Fruit fly (Drosophila melanogaster) whole organism, embryonic: ENCODE measurements around the gene CG34163.
A peak's percentile ranks its signal among the peaks of the same experiment; 100 is the strongest.

Source experiments
- CG10654 ChIP-seq: fragments of 200-800 bp; sonication (Bioruptor generic); optimal IDR thresholded peaks from 2 replicates; lab custom pipeline; 2016; ENCODE audit warnings: missing biosample characterization, missing genetic modification characterization
- CG11247 ChIP-seq: fragments of 200-800 bp; sonication (Bioruptor generic); IDR thresholded peaks from 2 replicates; pipeline ENCODE4 v1.3.6; 2022; ENCODE audit warnings: missing biosample characterization, missing genetic modification characterization
- CG11398 ChIP-seq: fragments of 200-800 bp; sonication (Bioruptor generic); optimal IDR thresholded peaks from 2 replicates; lab custom pipeline; 2016; ENCODE audit warnings: missing biosample characterization, missing genetic modification characterization
- CG1233 ChIP-seq: fragments of 200-800 bp; sonication (Bioruptor generic); optimal IDR thresholded peaks from 4 replicates; lab custom pipeline; 2018; ENCODE audit warnings: missing biosample characterization, mild to moderate bottlenecking, missing genetic modification characterization
- CG12769 ChIP-seq: fragments of 200-800 bp; sonication (Bioruptor generic); optimal IDR thresholded peaks from 2 replicates; lab custom pipeline; 2019; ENCODE audit warnings: missing biosample characterization, mild to moderate bottlenecking, missing genetic modification characterization, moderate library complexity
- CG13123 ChIP-seq: fragments of 200-800 bp; sonication (Bioruptor generic); optimal IDR thresholded peaks from 2 replicates; lab custom pipeline; 2016; ENCODE audit warnings: missing biosample characterization, missing genetic modification characterization
- CG14965 ChIP-seq: fragments of 200-800 bp; sonication (Bioruptor generic); optimal IDR thresholded peaks from 2 replicates; lab custom pipeline; 2016; ENCODE audit warnings: missing biosample characterization, missing genetic modification characterization, borderline replicate concordance
- CG16813 ChIP-seq: fragments of 200-800 bp; sonication (Bioruptor generic); IDR thresholded peaks from 3 replicates; pipeline ENCODE4 v1.3.6; 2022; ENCODE audit warnings: missing biosample characterization, missing genetic modification characterization; ENCODE audit not compliant: partially characterized antibody
- CG17361 ChIP-seq: fragments of 200-800 bp; sonication (Bioruptor generic); IDR thresholded peaks from 3 replicates; pipeline ENCODE4 v1.3.6; 2022; ENCODE audit warnings: missing biosample characterization, missing genetic modification characterization
- CG17802 ChIP-seq: fragments of 200-800 bp; sonication (Bioruptor generic); optimal IDR thresholded peaks from 2 replicates; lab custom pipeline; 2018; ENCODE audit warnings: missing biosample characterization, mild to moderate bottlenecking, missing genetic modification characterization, moderate library complexity
- CG1832 ChIP-seq: fragments of 200-800 bp; sonication (Bioruptor generic); optimal IDR thresholded peaks from 2 replicates; lab custom pipeline; 2017; ENCODE audit warnings: missing biosample characterization, mild to moderate bottlenecking, missing genetic modification characterization, inconsistent platforms
- CG33213 ChIP-seq: fragments of 200-800 bp; sonication (Bioruptor generic); optimal IDR thresholded peaks from 3 replicates; lab custom pipeline; 2016; ENCODE audit warnings: missing biosample characterization, missing genetic modification characterization
- CG4424 ChIP-seq: fragments of 200-800 bp; sonication (Bioruptor generic); optimal IDR thresholded peaks from 3 replicates; lab custom pipeline; 2016; ENCODE audit warnings: missing biosample characterization, missing genetic modification characterization
- CG4617 ChIP-seq: fragments of 200-800 bp; sonication (Bioruptor generic); optimal IDR thresholded peaks from 3 replicates; lab custom pipeline; 2016; ENCODE audit warnings: missing biosample characterization, missing genetic modification characterization, borderline replicate concordance
- CG4730 ChIP-seq: fragments of 200-800 bp; sonication (Bioruptor generic); IDR thresholded peaks from 2 replicates; pipeline ENCODE4 v1.3.6; 2022; ENCODE audit warnings: missing biosample characterization, missing genetic modification characterization
- CG6175 ChIP-seq: fragments of 200-800 bp; sonication (Bioruptor generic); IDR thresholded peaks from 3 replicates; pipeline ENCODE4 v1.3.6; 2022; ENCODE audit warnings: missing biosample characterization, missing genetic modification characterization
- CG7745 ChIP-seq: fragments of 200-800 bp; sonication (Bioruptor generic); optimal IDR thresholded peaks from 2 replicates; lab custom pipeline; 2018; ENCODE audit warnings: missing biosample characterization, mild to moderate bottlenecking, missing genetic modification characterization, moderate library complexity
- CG7987 ChIP-seq: fragments of 200-800 bp; sonication (Bioruptor generic); optimal IDR thresholded peaks from 2 replicates; lab custom pipeline; 2018; ENCODE audit warnings: missing biosample characterization, mild to moderate bottlenecking, missing genetic modification characterization, moderate library complexity
- CTCF ChIP-seq: fragments of 200-800 bp; sonication (Bioruptor generic); optimal IDR thresholded peaks from 2 replicates; lab custom pipeline; 2017; ENCODE audit warnings: missing biosample characterization, mild to moderate bottlenecking, missing genetic modification characterization, moderate library complexity
- Doc2 ChIP-seq: fragments of 200-800 bp; sonication (Bioruptor generic); IDR thresholded peaks from 2 replicates; pipeline ENCODE4 v1.3.6; 2022; ENCODE audit warnings: missing biosample characterization, missing genetic modification characterization
- Dp ChIP-seq: fragments of 200-800 bp; sonication (Bioruptor generic); optimal IDR thresholded peaks from 2 replicates; lab custom pipeline; 2018; ENCODE audit warnings: missing biosample characterization, mild to moderate bottlenecking, missing genetic modification characterization, moderate library complexity
- Ets65A ChIP-seq: fragments of 200-800 bp; sonication (Bioruptor generic); peaks from one replicate; lab custom pipeline; 2016; ENCODE audit warnings: missing biosample characterization, missing genetic modification characterization
- Fer3 ChIP-seq: fragments of 200-800 bp; sonication (Bioruptor generic); optimal IDR thresholded peaks from 2 replicates; lab custom pipeline; 2018; ENCODE audit warnings: missing biosample characterization, mild to moderate bottlenecking, missing genetic modification characterization, moderate library complexity
- GATAe ChIP-seq: fragments of 200-800 bp; sonication (Bioruptor generic); conservative IDR thresholded peaks from 2 replicates; pipeline ENCODE4 v1.3.6; 2022; ENCODE audit warnings: missing biosample characterization, missing genetic modification characterization
- HmgZ ChIP-seq: fragments of 200-800 bp; sonication (Bioruptor generic); optimal IDR thresholded peaks from 2 replicates; lab custom pipeline; 2018; ENCODE audit warnings: missing biosample characterization, mild to moderate bottlenecking, missing genetic modification characterization
- Hsf ChIP-seq: fragments of 200-800 bp; sonication (Bioruptor generic); optimal IDR thresholded peaks from 3 replicates; lab custom pipeline; 2016; ENCODE audit warnings: missing biosample characterization, missing genetic modification characterization
- Nf-YA ChIP-seq: fragments of 200-800 bp; sonication (Bioruptor generic); IDR thresholded peaks from 2 replicates; pipeline ENCODE4 v1.3.6; 2022; ENCODE audit warnings: missing biosample characterization, missing genetic modification characterization
- Nf-YB ChIP-seq: fragments of 200-800 bp; sonication (Bioruptor generic); optimal IDR thresholded peaks from 3 replicates; lab custom pipeline; 2019; ENCODE audit warnings: missing biosample characterization, mild to moderate bottlenecking, missing genetic modification characterization, moderate library complexity
- Oli ChIP-seq: fragments of 200-800 bp; sonication (Bioruptor generic); optimal IDR thresholded peaks from 2 replicates; lab custom pipeline; 2018; ENCODE audit warnings: missing biosample characterization, mild to moderate bottlenecking, missing genetic modification characterization, moderate library complexity
- Rx ChIP-seq: fragments of 200-800 bp; sonication (Bioruptor generic); IDR thresholded peaks from 2 replicates; pipeline ENCODE4 v1.3.6; 2022; ENCODE audit warnings: missing biosample characterization, missing genetic modification characterization
- Stat92E ChIP-seq, 3 experiments: fragments of >200 bp in 2 of 3; fragments of 200-800 bp in 1 of 3; sonication (Bioruptor generic) in 1 of 3; optimal IDR thresholded peaks; 2 replicates each; lab custom pipeline; 2017 to 2019; ENCODE audit warnings: missing biosample characterization in 3 of 3, missing genetic modification characterization in 3 of 3, mild to moderate bottlenecking in 1 of 3, moderate library complexity in 1 of 3
- ac ChIP-seq: fragments of 200-800 bp; sonication (Bioruptor generic); optimal IDR thresholded peaks from 3 replicates; lab custom pipeline; 2017; ENCODE audit warnings: missing biosample characterization, mild to moderate bottlenecking, missing genetic modification characterization
- ap ChIP-seq: fragments of 200-800 bp; sonication (Bioruptor generic); IDR thresholded peaks from 2 replicates; pipeline ENCODE4 v1.3.6; 2022; ENCODE audit warnings: missing biosample characterization, missing genetic modification characterization
- ato ChIP-seq: fragments of 200-800 bp; sonication (Bioruptor generic); IDR thresholded peaks from 2 replicates; pipeline ENCODE4 v1.3.6; 2022; ENCODE audit warnings: missing biosample characterization, missing genetic modification characterization; ENCODE audit not compliant: partially characterized antibody
- dan ChIP-seq: fragments of 200-800 bp; sonication (Bioruptor generic); IDR thresholded peaks from 2 replicates; pipeline ENCODE4 v1.3.6; 2022; ENCODE audit warnings: missing biosample characterization, missing genetic modification characterization
- dysf ChIP-seq: fragments of 200-800 bp; sonication (Bioruptor generic); IDR thresholded peaks from 3 replicates; pipeline ENCODE4 v1.3.6; 2022; ENCODE audit warnings: missing biosample characterization, missing genetic modification characterization
- exex ChIP-seq: fragments of 200-800 bp; sonication (Bioruptor generic); optimal IDR thresholded peaks from 4 replicates; lab custom pipeline; 2018; ENCODE audit warnings: missing biosample characterization, mild to moderate bottlenecking, missing genetic modification characterization, moderate library complexity
- fd64A ChIP-seq: fragments of 200-800 bp; sonication (Bioruptor generic); optimal IDR thresholded peaks from 3 replicates; lab custom pipeline; 2018; ENCODE audit warnings: missing biosample characterization, mild to moderate bottlenecking, missing genetic modification characterization
- fd96Cb ChIP-seq: fragments of 200-800 bp; sonication (Bioruptor generic); optimal IDR thresholded peaks from 2 replicates; lab custom pipeline; 2018; ENCODE audit warnings: missing biosample characterization, mild to moderate bottlenecking, missing genetic modification characterization, moderate library complexity
- fu2 ChIP-seq: fragments of 200-800 bp; sonication (Bioruptor generic); optimal IDR thresholded peaks from 2 replicates; lab custom pipeline; 2016; ENCODE audit warnings: missing biosample characterization, missing genetic modification characterization
- grau ChIP-seq: fragments of 200-800 bp; optimal IDR thresholded peaks from 3 replicates; lab custom pipeline; 2019; ENCODE audit warnings: missing biosample characterization, mild to moderate bottlenecking, missing genetic modification characterization, moderate library complexity
- gt ChIP-seq: fragments of 200-800 bp; sonication (Bioruptor generic); IDR thresholded peaks from 2 replicates; pipeline ENCODE4 v1.3.6; 2022; ENCODE audit warnings: missing biosample characterization, missing genetic modification characterization
- lbe ChIP-seq: fragments of 200-800 bp; sonication (Bioruptor generic); optimal IDR thresholded peaks from 2 replicates; lab custom pipeline; 2016; ENCODE audit warnings: missing biosample characterization, mild to moderate bottlenecking, missing genetic modification characterization
- nerfin-2 ChIP-seq: fragments of 200-800 bp; sonication (Bioruptor generic); IDR thresholded peaks from 2 replicates; pipeline ENCODE4 v1.3.6; 2022; ENCODE audit warnings: missing biosample characterization, missing genetic modification characterization; ENCODE audit not compliant: partially characterized antibody
- nmo ChIP-seq: fragments of 200-800 bp; sonication (Bioruptor generic); optimal IDR thresholded peaks from 2 replicates; lab custom pipeline; 2018; ENCODE audit warnings: missing biosample characterization, mild to moderate bottlenecking, missing genetic modification characterization, moderate library complexity
- otp ChIP-seq: fragments of 200-800 bp; sonication (Bioruptor generic); IDR thresholded peaks from 3 replicates; pipeline ENCODE4, ENCODE4 v1.3.6; 2022; ENCODE audit warnings: missing biosample characterization, missing genetic modification characterization
- pnt ChIP-seq: fragments of 200-800 bp; sonication (Bioruptor generic); optimal IDR thresholded peaks from 3 replicates; lab custom pipeline; 2016; ENCODE audit warnings: missing biosample characterization, missing genetic modification characterization
- sc ChIP-seq, 3 experiments: fragments of >200 bp in 2 of 3; fragments of 200-800 bp in 1 of 3; sonication (Bioruptor generic) in 1 of 3; optimal IDR thresholded peaks; 2 replicates in 2 of 3; 3 replicates in 1 of 3; lab custom pipeline; 2017; ENCODE audit warnings: mild to moderate bottlenecking in 1 of 3, missing biosample characterization in 1 of 3, missing genetic modification characterization in 1 of 3, missing genetic modification reagents in 1 of 3
- sens ChIP-seq: fragments of 200-800 bp; sonication (Bioruptor generic); peaks from one replicate; lab custom pipeline; 2016; ENCODE audit warnings: missing biosample characterization, missing genetic modification characterization
- sisA ChIP-seq: fragments of 200-800 bp; sonication (Bioruptor generic); IDR thresholded peaks from 2 replicates; pipeline ENCODE4 v1.3.6; 2022; ENCODE audit warnings: missing biosample characterization, missing genetic modification characterization

Gene CG34163

dm6 chr2L:11970853-11971397 is 17.1 kb upstream of the CG34163 start (continued):
- TF ChIP-seq lbe (peak; percentile 49), Stat92E (GFP tag; optimal IDR thresholded peaks at IDR 0.05; lab: Kevin White, UChicago) (no peak), dysf (no peak), CG17802 (tag; lab: Kevin White, UChicago) (no peak), HmgZ (tag; lab: Kevin White, UChicago) (peak; percentile 69), CG17361 (no peak), CG14965 (GFP tag; lab: Kevin White, UChicago) (no peak), otp (GFP tag; lab: Robert Waterston, UW) (no peak; the same call in 1 of the 3 replicates), ap (GFP tag; lab: Robert Waterston, UW) (no peak), CG13123 (GFP tag; lab: Kevin White, UChicago) (no peak), GATAe (GFP tag; lab: Robert Waterston, UW) (peak; percentile 54; the same call in 1 of the 2 replicates), CG7987 (GFP tag; lab: Kevin White, UChicago) (no peak), Dp (GFP tag; lab: Kevin White, UChicago) (no peak), CTCF (GFP tag; lab: Kevin White, UChicago) (no peak), CG1233 (GFP tag; lab: Kevin White, UChicago) (no peak), sens (no peak), sisA (GFP tag; lab: Robert Waterston, UW) (no peak), CG11247 (GFP tag; lab: Robert Waterston, UW) (peak; percentile 28; the same call in 1 of the 2 replicates), Hsf (GFP tag; lab: Kevin White, UChicago) (no peak), Fer3 (tag; lab: Kevin White, UChicago) (no peak), Nf-YA (GFP tag; lab: Robert Waterston, UW) (peak; percentile 25; the same call in 1 of the 2 replicates), fd96Cb (no peak), pnt (GFP tag; lab: Kevin White, UChicago) (no peak), Oli (tag; lab: Kevin White, UChicago) (peak; percentile 14), sc (optimal IDR thresholded peaks at IDR 0.05; lab: Kevin White, UChicago) (no peak), sc (GFP tag; optimal IDR thresholded peaks at IDR 0.05; lab: Kevin White, UChicago) (peak; percentile 19), CG1832 (GFP tag; lab: Kevin White, UChicago) (peak; percentile 92), CG4730 (GFP tag; lab: Robert Waterston, UW) (no peak), fd64A (GFP tag; lab: Kevin White, UChicago) (no peak), Doc2 (GFP tag; lab: Robert Waterston, UW) (no peak), Ets65A (no peak), CG10654 (GFP tag; lab: Kevin White, UChicago) (no peak), CG4424 (GFP tag; lab: Kevin White, UChicago) (no peak), CG7745 (tag; lab: Kevin White, UChicago) (no peak), grau (tag; lab: Kevin White, UChicago) (peak; percentile 76), CG4617 (no peak), nmo (peak; percentile 7), Nf-YB (GFP tag; lab: Kevin White, UChicago) (peak; percentile 53), dan (GFP tag; lab: Robert Waterston, UW) (no peak), CG11398 (GFP tag; lab: Kevin White, UChicago) (peak; percentile 5), CG33213 (no peak), exex (tag; lab: Kevin White, UChicago) (peak; percentile 83), gt (GFP tag; lab: Robert Waterston, UW) (no peak), ato (peak; percentile 7; the same call in 1 of the 2 replicates), CG16813 (peak; percentile 27; the same call in 1 of the 3 replicates), Rx (GFP tag; lab: Robert Waterston, UW) (no peak), CG12769 (tag; lab: Kevin White, UChicago) (peak; percentile 79), CG6175 (GFP tag; lab: Robert Waterston, UW) (0 out of 3 replicates have a peak, but pooled peaks have one; percentile 56), ac (GFP tag; lab: Kevin White, UChicago) (peak; percentile 36), fu2 (GFP tag; lab: Kevin White, UChicago) (no peak), nerfin-2 (GFP tag; lab: Robert Waterston, UW) (no peak)
